Worm (Caenorhabditis elegans) whole organism, midembryonic: ENCODE data around the gene W05B10.4.

ENCODE experiments used
- T22C8.4 ChIP-seq: fragments of 200-800 bp; sonication (Bioruptor generic); IDR thresholded peaks from 2 replicates; pipeline ENCODE4 v1.3.6; 2022; ENCODE audit warnings: missing genetic modification characterization, missing compliant biosample characterization
- cog-1 ChIP-seq: sonication (generic microtip); optimal IDR thresholded peaks from 2 replicates; lab custom pipeline; 2016; ENCODE audit warnings: missing genetic modification characterization, missing compliant biosample characterization
- flt-1 ChIP-seq: fragments of 200-800 bp; sonication (Bioruptor generic); IDR thresholded peaks from 2 replicates; pipeline ENCODE4 v1.3.6; 2022; ENCODE audit warnings: missing genetic modification characterization, missing compliant biosample characterization
- ztf-23 ChIP-seq: fragments of 200-800 bp; sonication (Bioruptor generic); IDR thresholded peaks from 2 replicates; pipeline ENCODE4 v1.3.6; 2022; ENCODE audit warnings: missing genetic modification reagents, missing genetic modification characterization, missing compliant biosample characterization

DNA sequence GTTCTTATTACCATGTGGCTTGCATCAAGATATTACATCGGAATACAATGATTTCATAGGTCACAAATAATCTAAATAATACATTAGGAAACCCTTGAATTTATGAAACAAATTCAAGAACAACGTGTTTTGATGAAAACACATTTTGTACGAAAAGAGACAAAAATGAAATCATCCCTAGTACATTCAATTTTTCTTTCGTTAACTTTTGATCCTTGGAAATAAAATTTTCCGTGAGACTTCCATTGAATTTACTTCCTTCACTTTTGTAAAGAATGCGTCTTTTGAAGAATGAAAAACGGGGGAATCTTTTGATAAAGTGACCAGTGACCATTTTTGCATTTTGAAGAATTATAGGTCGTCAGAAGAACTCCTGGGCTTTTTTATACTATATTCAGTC lies 5.7 kb downstream of the W05B10.4 start:
- no peak for TF ChIP-seq T22C8.4 (GFP tag; lab: Robert Waterston, UW)
- no peak for TF ChIP-seq ztf-23
- no peak for TF ChIP-seq cog-1 (tag; lab: Kevin White, UChicago)
- TF ChIP-seq flt-1 (GFP tag; lab: Robert Waterston, UW) = no peak
